Worm (Caenorhabditis elegans) whole organism, L3 larva: ENCODE measurements around the gene F20E11.7.
"Not testable (repeated sequence)": the region's sequence is repeated elsewhere in the genome, so short reads cannot be mapped to it uniquely, and the experiment has no call there.

ENCODE experiments used
- R02D3.7 ChIP-seq: fragments of 150-350 bp; optimal IDR thresholded peaks from 2 replicates; lab custom pipeline; 2014; ENCODE audit warnings: missing biosample characterization, missing genetic modification characterization
- aly-2 ChIP-seq: fragments of 150-350 bp; optimal IDR thresholded peaks from 2 replicates; lab custom pipeline; 2014; ENCODE audit warnings: missing biosample characterization, missing genetic modification characterization
- ama-1 ChIP-seq: fragments of 150-350 bp; optimal IDR thresholded peaks from 2 replicates; lab custom pipeline; 2018
- ceh-28 ChIP-seq: fragments of 150-350 bp; optimal IDR thresholded peaks from 2 replicates; lab custom pipeline; 2014; ENCODE audit warnings: missing biosample characterization, missing genetic modification reagents, missing genetic modification characterization
- daf-12 ChIP-seq: fragments of 150-350 bp; optimal IDR thresholded peaks from 2 replicates; lab custom pipeline; 2014; ENCODE audit warnings: missing biosample characterization, missing genetic modification reagents, missing genetic modification characterization
- egl-27 ChIP-seq: sonication (generic microtip); optimal IDR thresholded peaks from 4 replicates; lab custom pipeline; 2017; ENCODE audit warnings: missing biosample characterization, missing genetic modification reagents, missing genetic modification characterization
- egl-5 ChIP-seq: fragments of 150-350 bp; optimal IDR thresholded peaks from 2 replicates; lab custom pipeline; 2017; ENCODE audit warnings: missing biosample characterization, missing genetic modification reagents, missing genetic modification characterization, inconsistent platforms
- elt-1 ChIP-seq: fragments of 150-350 bp; optimal IDR thresholded peaks from 2 replicates; lab custom pipeline; 2014; ENCODE audit warnings: missing biosample characterization, missing genetic modification characterization
- eor-1 ChIP-seq, 2 experiments: fragments of 150-350 bp; optimal IDR thresholded peaks; 2 replicates each; lab custom pipeline; 2014 to 2018; ENCODE audit warnings: missing biosample characterization in 2 of 2, missing genetic modification characterization in 2 of 2
- fkh-10 ChIP-seq: sonication (generic microtip); optimal IDR thresholded peaks from 2 replicates; lab custom pipeline; 2017; ENCODE audit warnings: missing biosample characterization, missing genetic modification reagents, missing genetic modification characterization
- fkh-2 ChIP-seq: fragments of 150-350 bp; optimal IDR thresholded peaks from 2 replicates; lab custom pipeline; 2014; ENCODE audit warnings: missing biosample characterization, missing genetic modification reagents, missing genetic modification characterization
- fos-1 ChIP-seq: fragments of 150-350 bp; optimal IDR thresholded peaks from 2 replicates; lab custom pipeline; 2014; ENCODE audit warnings: missing biosample characterization, missing genetic modification characterization
- hmg-11 ChIP-seq: sonication (generic microtip); optimal IDR thresholded peaks from 2 replicates; lab custom pipeline; 2016; ENCODE audit warnings: missing genetic modification characterization, missing compliant biosample characterization
- lin-15B ChIP-seq: fragments of 150-350 bp; optimal IDR thresholded peaks from 2 replicates; lab custom pipeline; 2014; ENCODE audit warnings: missing biosample characterization, missing genetic modification characterization
- lin-39 ChIP-seq: fragments of 150-350 bp; optimal IDR thresholded peaks from 2 replicates; lab custom pipeline; 2018; ENCODE audit warnings: missing biosample characterization, missing genetic modification reagents, missing genetic modification characterization
- lsy-12 ChIP-seq: sonication (generic microtip); optimal IDR thresholded peaks from 2 replicates; lab custom pipeline; 2016; ENCODE audit warnings: mild to moderate bottlenecking, missing genetic modification characterization, missing compliant biosample characterization
- mdl-1 ChIP-seq: fragments of 150-350 bp; optimal IDR thresholded peaks from 2 replicates; lab custom pipeline; 2014; ENCODE audit warnings: missing biosample characterization, missing genetic modification characterization
- nfya-1 ChIP-seq: sonication (generic microtip); optimal IDR thresholded peaks from 2 replicates; lab custom pipeline; 2017; ENCODE audit warnings: missing genetic modification characterization, mild to moderate bottlenecking, missing compliant biosample characterization, antibody characterized with exemption, moderate library complexity; ENCODE audit not compliant: insufficient read depth
- nhr-11 ChIP-seq: fragments of 150-350 bp; optimal IDR thresholded peaks from 2 replicates; lab custom pipeline; 2014; ENCODE audit warnings: missing biosample characterization, missing genetic modification characterization
- nhr-12 ChIP-seq: fragments of 150-350 bp; optimal IDR thresholded peaks from 2 replicates; lab custom pipeline; 2014; ENCODE audit warnings: missing biosample characterization, missing genetic modification characterization
- nhr-237 ChIP-seq: fragments of 150-350 bp; optimal IDR thresholded peaks from 2 replicates; lab custom pipeline; 2014; ENCODE audit warnings: missing biosample characterization, missing genetic modification characterization
- nhr-67 ChIP-seq: fragments of 150-350 bp; optimal IDR thresholded peaks from 2 replicates; lab custom pipeline; 2014; ENCODE audit warnings: missing biosample characterization, missing genetic modification characterization
- nhr-76 ChIP-seq: fragments of 150-350 bp; sonication (generic microtip); optimal IDR thresholded peaks from 5 replicates; lab custom pipeline; 2014; ENCODE audit warnings: missing biosample characterization, missing genetic modification characterization
- pqm-1 ChIP-seq: fragments of 150-350 bp; optimal IDR thresholded peaks from 2 replicates; lab custom pipeline; 2017; ENCODE audit warnings: missing biosample characterization, missing genetic modification characterization, inconsistent platforms
- sea-2 ChIP-seq: fragments of 150-350 bp; sonication (generic microtip); optimal IDR thresholded peaks from 4 replicates; lab custom pipeline; 2014; ENCODE audit warnings: missing biosample characterization, missing genetic modification reagents, missing genetic modification characterization
- skn-1 ChIP-seq: fragments of 150-350 bp; optimal IDR thresholded peaks from 2 replicates; lab custom pipeline; 2014; ENCODE audit warnings: missing biosample characterization, missing genetic modification characterization
- snpc-4 ChIP-seq: fragments of 150-350 bp; optimal IDR thresholded peaks from 2 replicates; lab custom pipeline; 2014; ENCODE audit warnings: missing biosample characterization, missing genetic modification characterization
- tbx-2 ChIP-seq: sonication (generic microtip); optimal IDR thresholded peaks from 2 replicates; lab custom pipeline; 2016; ENCODE audit warnings: mild to moderate bottlenecking, missing genetic modification characterization, missing compliant biosample characterization
- unc-62 ChIP-seq: fragments of 150-350 bp; sonication (generic microtip); optimal IDR thresholded peaks from 4 replicates; lab custom pipeline; 2014; ENCODE audit warnings: missing biosample characterization, missing genetic modification reagents, missing genetic modification characterization
- zag-1 ChIP-seq: fragments of 150-350 bp; optimal IDR thresholded peaks from 2 replicates; lab custom pipeline; 2014; ENCODE audit warnings: missing biosample characterization, missing genetic modification characterization
- ztf-11 ChIP-seq: fragments of 150-350 bp; optimal IDR thresholded peaks from 2 replicates; lab custom pipeline; 2014; ENCODE audit warnings: missing biosample characterization, missing genetic modification characterization
- ztf-4 ChIP-seq: fragments of 150-350 bp; optimal IDR thresholded peaks from 2 replicates; lab custom pipeline; 2014; ENCODE audit warnings: missing biosample characterization, missing genetic modification characterization

F20E11.7 gene

DNA sequence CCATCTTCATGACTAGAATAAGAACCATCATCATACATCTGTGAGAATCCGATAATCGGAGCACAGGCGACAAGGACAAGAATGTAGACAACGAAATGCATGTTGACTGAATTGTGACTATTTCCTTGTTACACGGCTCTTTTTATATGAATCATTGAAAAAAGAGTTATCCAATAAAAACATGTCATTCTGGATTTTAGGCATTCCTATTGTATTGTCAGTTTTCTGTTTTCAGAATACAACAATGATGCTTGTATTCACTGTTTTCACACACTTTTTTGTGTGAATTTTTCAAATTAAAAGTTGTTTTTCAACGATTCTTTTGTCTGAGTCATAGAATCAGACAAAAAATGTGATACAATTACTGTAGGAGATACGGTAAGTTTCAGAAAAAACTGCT lies 27.9 kb upstream of the F20E11.7 start, which contains the start of gene F20E11.18:
Gene F20E11.18 (minus strand): TSS at position 101 of the 400 bp plus-strand sequence.
- TF ChIP-seq unc-62 (GFP tag; lab: Kevin White, UChicago): no peak
- TF ChIP-seq lsy-12: no peak
- TF ChIP-seq egl-5 (tag; lab: Kevin White, UChicago): no peak
- TF ChIP-seq lin-39 (tag; lab: Kevin White, UChicago): no peak
- TF ChIP-seq eor-1 (tag; optimal IDR thresholded peaks at IDR 0.05; lab: Kevin White, UChicago): no peak
- TF ChIP-seq mdl-1 (tag; lab: Kevin White, UChicago): no peak
- TF ChIP-seq fos-1: no peak
- no peak for TF ChIP-seq nfya-1 (tag; lab: Kevin White, UChicago)
- TF ChIP-seq fkh-2 (tag; lab: Kevin White, UChicago): no peak
- TF ChIP-seq nhr-67 (tag; lab: Kevin White, UChicago): no peak
- TF ChIP-seq snpc-4 (tag; lab: Kevin White, UChicago): no peak
- TF ChIP-seq ztf-4 (tag; lab: Kevin White, UChicago): no peak

DNA sequence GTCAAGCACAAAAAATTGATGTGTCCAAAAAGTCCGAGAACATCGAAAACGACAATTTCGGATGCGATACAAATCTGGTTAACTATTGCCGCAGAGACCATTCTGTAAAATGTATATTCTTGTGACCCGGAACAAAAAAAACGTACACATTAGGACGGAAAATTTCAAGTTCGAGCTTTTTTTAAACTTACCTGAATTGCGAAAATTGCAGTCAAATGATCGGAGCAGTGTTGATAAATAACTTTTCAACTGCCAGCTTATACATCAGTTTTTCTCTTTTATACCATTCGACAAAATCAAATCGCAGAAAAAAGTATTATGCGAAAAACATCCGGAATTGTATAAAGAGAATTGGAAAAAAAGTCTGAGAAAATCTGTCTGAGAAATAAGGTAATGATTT lies 26.1 kb upstream of the F20E11.7 start, which contains the start of gene srsx-2:
Gene srsx-2 (minus strand): TSS at position 101 of the 400 bp plus-strand sequence.
- no peak for TF ChIP-seq nhr-12
- TF ChIP-seq nhr-76 (tag; lab: Kevin White, UChicago): no peak
- no peak for TF ChIP-seq eor-1 (tag; optimal IDR thresholded peaks at IDR 0.05; lab: Kevin White, UChicago)
- TF ChIP-seq ztf-11: no peak
- TF ChIP-seq, all 47 proteins: peak for 0

DNA sequence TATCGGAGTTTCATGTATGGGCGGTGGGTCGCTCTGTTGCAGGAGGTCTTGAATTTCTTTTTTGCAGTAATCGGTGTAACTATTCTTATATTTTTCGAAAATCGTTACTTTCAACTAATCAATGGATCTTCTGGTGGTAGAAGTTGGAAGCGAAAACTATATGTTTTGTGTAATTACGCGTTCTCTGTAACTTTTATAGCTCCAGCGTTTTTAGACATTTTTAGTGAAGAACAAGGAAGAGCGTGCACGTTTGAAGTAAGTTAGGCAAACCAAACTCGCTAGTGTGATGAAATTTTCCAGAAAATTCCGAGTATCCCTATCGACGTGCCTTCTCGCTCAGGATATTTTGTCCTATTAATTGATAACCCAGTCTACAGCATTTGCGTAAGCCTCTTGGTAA lies 25.0 kb upstream of the F20E11.7 start, which contains the start of gene srh-154:
Gene srh-154 (plus strand): TSS at position 301 of the 400 bp plus-strand sequence.
- TF ChIP-seq lin-15B (no peak), skn-1 (no peak), hmg-11 (tag; lab: Kevin White, UChicago) (no peak), R02D3.7 (tag; lab: Kevin White, UChicago) (no peak), nhr-237 (tag; lab: Kevin White, UChicago) (no peak)

DNA sequence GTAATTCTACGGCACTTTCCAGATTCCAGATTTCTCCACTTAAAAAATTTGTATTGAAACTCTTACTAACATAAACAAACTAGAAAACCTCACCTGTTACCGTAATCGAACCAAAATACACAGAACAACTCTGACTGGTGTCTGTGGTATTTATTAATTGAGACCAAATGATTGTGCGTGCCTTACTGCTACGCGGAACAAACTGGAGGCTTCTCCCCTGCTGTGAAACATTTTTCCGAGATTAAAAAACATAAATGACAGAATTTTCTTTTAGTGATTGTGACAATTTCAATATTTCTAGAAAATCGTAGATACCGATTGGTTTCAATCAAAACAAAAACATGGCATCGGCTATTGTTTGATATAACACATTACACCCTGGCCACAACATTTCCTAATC lies 14.5 kb upstream of the F20E11.7 start:
- TF ChIP-seq nhr-67 (tag; lab: Kevin White, UChicago) (no peak), egl-27 (no peak), ztf-11 (no peak), elt-1 (no peak), fkh-2 (tag; lab: Kevin White, UChicago) (no peak), ama-1 (lab: Kevin White, UChicago) (no peak), egl-5 (tag; lab: Kevin White, UChicago) (no peak), pqm-1 (no peak), sea-2 (no peak), nfya-1 (tag; lab: Kevin White, UChicago) (no peak), nhr-11 (no peak), R02D3.7 (tag; lab: Kevin White, UChicago) (no peak), lsy-12 (no peak), fkh-10 (GFP tag; lab: Kevin White, UChicago) (no peak), snpc-4 (tag; lab: Kevin White, UChicago) (no peak), tbx-2 (no peak), aly-2 (tag; lab: Kevin White, UChicago) (no peak)

DNA sequence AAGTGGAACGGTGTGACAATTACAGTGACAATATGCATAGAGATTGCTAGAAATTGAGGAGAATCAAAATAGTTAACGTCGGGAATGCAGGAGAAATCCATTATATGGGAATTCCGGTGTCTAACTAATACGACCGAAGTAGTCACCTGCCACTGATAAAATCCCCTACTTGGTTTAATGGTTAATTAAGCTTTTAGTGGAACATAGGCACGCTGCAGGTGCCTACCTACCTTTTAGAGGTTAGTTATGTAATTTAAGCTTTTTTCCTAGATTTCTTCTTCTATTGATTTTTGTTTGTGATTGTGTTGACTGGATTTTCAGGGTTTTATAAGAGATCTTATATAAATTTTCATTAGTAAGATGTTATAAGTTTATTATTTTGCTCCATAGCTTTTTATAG lies 8.2 kb upstream of the F20E11.7 start, which contains the start of gene srh-203:
Gene srh-203 (minus strand): TSS at position 101 of the 400 bp plus-strand sequence.
- TF ChIP-seq zag-1 (tag; lab: Kevin White, UChicago); daf-12 (tag; lab: Kevin White, UChicago); eor-1 (tag; optimal IDR thresholded peaks at IDR 0.05; lab: Kevin White, UChicago): not testable (repeated sequence)
- TF ChIP-seq, all 47 proteins: peak for 0; not testable (repeated sequence) for 47

DNA sequence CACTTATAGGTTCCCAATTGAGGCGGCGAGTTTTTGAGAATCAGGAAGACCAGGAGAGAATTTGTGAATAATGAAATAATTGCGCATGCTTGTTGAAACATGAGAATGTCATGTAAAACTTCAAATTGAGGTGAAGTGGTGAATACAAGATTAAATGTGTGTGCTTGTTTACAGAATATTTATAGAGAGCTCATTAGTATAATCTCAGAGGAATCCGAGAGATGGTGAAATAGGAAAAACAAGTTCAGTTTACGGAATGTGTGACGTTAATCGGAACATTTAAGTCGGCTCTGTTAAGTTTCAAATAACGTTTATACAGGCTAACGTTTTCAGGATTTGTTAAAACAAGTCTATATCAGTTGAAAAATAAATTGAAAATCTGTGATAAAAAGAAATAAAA lies 6.3 kb upstream of the F20E11.7 start, which contains the start of gene str-200:
Gene str-200 (minus strand): TSS at position 101 of the 400 bp plus-strand sequence.
- TF ChIP-seq unc-62 (GFP tag; lab: Kevin White, UChicago) (no peak), nhr-11 (no peak), skn-1 (no peak), ceh-28 (no peak), fkh-10 (GFP tag; lab: Kevin White, UChicago) (no peak), nfya-1 (tag; lab: Kevin White, UChicago) (no peak), tbx-2 (no peak), nhr-12 (no peak)
